Fruit fly (Drosophila melanogaster): ENCODE results near the gene Trax.

DNA sequence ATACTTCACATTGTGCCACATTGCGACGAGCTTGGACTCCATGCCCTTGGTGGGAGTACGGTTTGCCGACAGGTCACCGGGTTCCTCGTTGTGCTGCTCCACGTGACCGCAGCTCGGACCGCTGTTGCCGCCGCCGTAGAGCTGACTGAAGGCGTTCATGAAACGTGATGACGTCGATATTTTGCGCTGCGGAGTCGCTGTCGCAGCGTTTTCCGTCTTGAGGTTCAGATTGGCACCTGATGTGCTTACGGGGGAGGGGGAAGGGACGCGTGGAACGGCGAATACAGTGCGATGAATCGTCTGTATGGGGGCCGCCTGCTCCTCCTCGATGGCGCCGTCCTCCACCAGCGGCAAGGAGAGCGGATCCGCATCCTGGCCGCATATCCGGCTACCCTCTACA, 5.3 kb upstream of the Trax start:
- no peak for TF ChIP-seq net (GFP tag; optimal IDR thresholded peaks at IDR 0.05)
- no peak for TF ChIP-seq CG11902 (GFP tag; optimal IDR thresholded peaks at IDR 0.05)
- no peak for TF ChIP-seq Gug (GFP tag; IDR thresholded peaks at IDR 0.05)
- TF ChIP-seq Sox14 (GFP tag; optimal IDR thresholded peaks at IDR 0.05): no peak
- no peak for TF ChIP-seq Hr39 (GFP tag; optimal IDR thresholded peaks at IDR 0.05)
- no peak for TF ChIP-seq fd85E (GFP tag; optimal IDR thresholded peaks at IDR 0.05)
- TF ChIP-seq CG15336 (GFP tag; IDR thresholded peaks at IDR 0.05): no peak
- no peak for TF ChIP-seq Smox (GFP tag; optimal IDR thresholded peaks at IDR 0.05)
- no peak for TF ChIP-seq CG6163 (GFP tag; IDR thresholded peaks at IDR 0.05)
- no peak for TF ChIP-seq CG16779 (tag; optimal IDR thresholded peaks at IDR 0.05)
- TF ChIP-seq CG8119 (GFP tag; IDR thresholded peaks at IDR 0.05): no peak
